Worm (Caenorhabditis elegans): ENCODE results near the gene K03D3.2.

The K03D3.2 gene

DNA sequence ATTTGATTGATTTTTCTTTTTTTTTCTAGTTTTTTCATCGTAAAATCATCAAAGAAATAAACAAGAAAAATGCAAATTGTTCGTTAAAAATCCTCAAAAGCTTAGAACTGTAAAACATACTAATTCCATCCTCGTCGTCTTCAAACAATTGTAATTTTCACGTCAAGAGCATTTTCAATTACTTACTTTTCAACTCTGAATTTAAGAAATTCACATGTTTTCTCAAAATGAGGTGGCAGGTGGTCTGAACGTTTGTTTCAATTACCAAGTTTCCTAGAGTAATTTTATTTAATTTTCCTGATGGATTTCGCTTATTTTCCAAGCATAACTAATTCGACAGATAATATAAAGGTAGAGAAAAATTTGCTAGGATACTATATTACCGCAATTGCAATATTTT, 5.0 kb downstream of the K03D3.2 start, which contains the start of gene srz-104:
TSS of gene srz-104 (plus strand) at position 301 of the 400 bp plus-strand sequence.
- TF ChIP-seq unc-62 (GFP tag; optimal IDR thresholded peaks at IDR 0.05) (no peak), nhr-237 (tag; optimal IDR thresholded peaks at IDR 0.05) (no peak), nhr-76 (tag; optimal IDR thresholded peaks at IDR 0.05) (no peak), tbx-8 (GFP tag; optimal IDR thresholded peaks at IDR 0.05) (no peak), ces-1 (GFP tag; optimal IDR thresholded peaks at IDR 0.05) (no peak), pha-4 (tag; optimal IDR thresholded peaks at IDR 0.05) (no peak), nhr-28 (tag; optimal IDR thresholded peaks at IDR 0.05) (no peak), unc-120 (tag; optimal IDR thresholded peaks at IDR 0.05; ENCODE audit: poor library complexity, severe bottlenecking) (no peak), lsy-2 (tag; optimal IDR thresholded peaks at IDR 0.05) (no peak), unc-39 (tag; optimal IDR thresholded peaks at IDR 0.05) (no peak), elt-1 (tag; optimal IDR thresholded peaks at IDR 0.05; ENCODE audit: borderline replicate concordance, insufficient read depth) (no peak), mep-1 (tag; optimal IDR thresholded peaks at IDR 0.05) (no peak), snpc-4 (tag; optimal IDR thresholded peaks at IDR 0.05) (no peak)

DNA sequence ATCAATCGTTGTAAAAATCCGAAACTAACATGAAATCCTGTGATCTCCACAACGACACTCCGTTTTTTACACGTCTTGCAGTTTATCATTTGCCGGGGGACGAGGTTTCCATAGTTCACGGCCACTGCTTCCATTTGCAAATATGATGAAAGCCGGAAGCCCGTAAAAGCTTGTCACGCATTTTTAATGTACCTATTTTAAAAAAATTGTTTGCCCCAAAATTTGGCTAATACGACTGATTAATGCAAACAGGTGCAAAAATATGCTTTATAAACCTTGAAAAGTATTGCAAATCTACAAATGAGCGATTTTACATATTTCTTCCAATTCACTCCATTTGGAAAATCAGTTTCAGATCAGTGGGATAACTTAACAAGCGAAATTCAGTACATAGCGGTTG, 7.6 kb downstream of the K03D3.2 start, which contains the start of gene srz-61:
TSS of gene srz-61 (plus strand) at position 301 of the 400 bp plus-strand sequence.
- no peak for TF ChIP-seq ces-1 (GFP tag; optimal IDR thresholded peaks at IDR 0.05)
- no peak for TF ChIP-seq nhr-12 (tag; optimal IDR thresholded peaks at IDR 0.05)
- TF ChIP-seq zip-8 (tag; optimal IDR thresholded peaks at IDR 0.05), result no peak
- no peak for TF ChIP-seq ceh-39 (tag; optimal IDR thresholded peaks at IDR 0.05)
- no peak for TF ChIP-seq elt-1 (tag; optimal IDR thresholded peaks at IDR 0.05; ENCODE audit: borderline replicate concordance, insufficient read depth)
- no peak for TF ChIP-seq lsy-2 (tag; optimal IDR thresholded peaks at IDR 0.05)
- TF ChIP-seq blmp-1 (tag; optimal IDR thresholded peaks at IDR 0.05), result no peak
- TF ChIP-seq mab-5 (tag; optimal IDR thresholded peaks at IDR 0.05), result no peak
- TF ChIP-seq sem-2 (GFP tag; optimal IDR thresholded peaks at IDR 0.05), result no peak
- TF ChIP-seq snpc-4 (tag; optimal IDR thresholded peaks at IDR 0.05), result no peak
- TF ChIP-seq nhr-2 (tag; optimal IDR thresholded peaks at IDR 0.05), result no peak
- TF ChIP-seq mep-1 (tag; optimal IDR thresholded peaks at IDR 0.05), result no peak
- no peak for TF ChIP-seq mls-2 (tag; optimal IDR thresholded peaks at IDR 0.05)
- TF ChIP-seq unc-62 (GFP tag; optimal IDR thresholded peaks at IDR 0.05), result no peak
- TF ChIP-seq lin-13 (tag; optimal IDR thresholded peaks at IDR 0.05), result no peak
- no peak for TF ChIP-seq M03D4.4 (tag; optimal IDR thresholded peaks at IDR 0.05)
- TF ChIP-seq ztf-11 (tag; optimal IDR thresholded peaks at IDR 0.05), result no peak
- TF ChIP-seq sptf-1 (tag; optimal IDR thresholded peaks at IDR 0.05), result no peak

DNA sequence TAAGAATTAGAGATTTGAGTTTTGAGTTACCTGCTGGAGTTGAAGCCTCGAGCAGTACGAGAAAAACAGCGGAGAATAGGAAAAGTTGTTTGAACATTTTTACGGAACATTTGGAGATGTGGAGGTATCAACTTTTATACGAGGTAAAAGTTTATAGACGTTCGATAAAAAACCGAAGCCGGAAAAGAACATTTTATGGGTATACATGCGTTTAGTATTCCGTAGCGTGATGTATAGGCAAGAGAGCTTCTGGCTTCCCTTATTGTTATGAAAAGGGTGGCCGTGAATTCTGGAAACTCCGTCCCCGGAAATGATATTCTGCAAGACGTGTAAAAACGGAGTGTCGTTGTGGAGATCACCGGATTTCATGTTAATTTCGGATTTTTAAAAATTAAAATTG, 8.0 kb downstream of the K03D3.2 start, which contains the start of gene K03D3.5:
TSS of gene K03D3.5 (minus strand) at position 101 of the 400 bp plus-strand sequence.
- TF ChIP-seq ceh-83 (GFP tag; optimal IDR thresholded peaks at IDR 0.05) (no peak), drap-1 (GFP tag; optimal IDR thresholded peaks at IDR 0.05) (no peak), snpc-4 (tag; optimal IDR thresholded peaks at IDR 0.05) (no peak), bed-3 (GFP tag; optimal IDR thresholded peaks at IDR 0.05) (no peak), ceh-43 (GFP tag; optimal IDR thresholded peaks at IDR 0.05) (no peak), lin-13 (tag; optimal IDR thresholded peaks at IDR 0.05) (no peak), tbx-8 (GFP tag; optimal IDR thresholded peaks at IDR 0.05) (no peak), ham-2 (GFP tag; optimal IDR thresholded peaks at IDR 0.05) (no peak), lin-32 (GFP tag; optimal IDR thresholded peaks at IDR 0.05) (no peak), sptf-1 (tag; optimal IDR thresholded peaks at IDR 0.05) (no peak), unc-39 (tag; optimal IDR thresholded peaks at IDR 0.05) (no peak), mls-2 (tag; optimal IDR thresholded peaks at IDR 0.05) (no peak), sem-2 (GFP tag; optimal IDR thresholded peaks at IDR 0.05) (no peak), nhr-2 (tag; optimal IDR thresholded peaks at IDR 0.05) (no peak), lsy-2 (tag; optimal IDR thresholded peaks at IDR 0.05) (no peak), unc-62 (GFP tag; optimal IDR thresholded peaks at IDR 0.05) (no peak), elt-3 (tag; optimal IDR thresholded peaks at IDR 0.05) (no peak), ceh-39 (tag; optimal IDR thresholded peaks at IDR 0.05) (no peak)

DNA sequence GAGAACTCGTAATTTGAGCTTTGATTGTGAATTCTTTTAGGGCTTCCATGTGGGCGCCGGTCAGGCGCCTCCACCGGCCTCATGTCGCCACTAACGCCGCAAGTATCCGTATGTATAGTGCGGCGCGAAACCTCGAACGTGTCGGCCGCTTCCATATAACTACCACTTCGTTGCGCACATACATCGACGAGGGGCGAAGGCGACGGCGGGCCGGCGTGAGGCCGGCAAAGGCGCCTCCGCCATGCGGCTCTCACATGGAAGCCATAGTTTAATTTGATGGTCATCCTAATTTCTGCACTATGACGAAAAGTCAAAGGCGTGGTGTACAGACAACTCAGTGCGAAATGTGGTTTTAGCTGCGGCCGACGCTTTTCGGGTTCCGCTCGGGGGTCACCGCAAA, 18.3 kb downstream of the K03D3.2 start:
- TF ChIP-seq mab-5 (tag; optimal IDR thresholded peaks at IDR 0.05) (no peak), ceh-43 (GFP tag; optimal IDR thresholded peaks at IDR 0.05) (no peak), nhr-237 (tag; optimal IDR thresholded peaks at IDR 0.05) (no peak), elt-3 (tag; optimal IDR thresholded peaks at IDR 0.05) (no peak), cnd-1 (tag; optimal IDR thresholded peaks at IDR 0.05) (no peak), mep-1 (tag; optimal IDR thresholded peaks at IDR 0.05) (no peak), unc-39 (tag; optimal IDR thresholded peaks at IDR 0.05) (no peak), ces-1 (GFP tag; optimal IDR thresholded peaks at IDR 0.05) (no peak), snpc-4 (tag; optimal IDR thresholded peaks at IDR 0.05) (no peak), zip-8 (tag; optimal IDR thresholded peaks at IDR 0.05) (no peak), tbx-8 (GFP tag; optimal IDR thresholded peaks at IDR 0.05) (no peak), lin-32 (GFP tag; optimal IDR thresholded peaks at IDR 0.05) (no peak), lsy-2 (tag; optimal IDR thresholded peaks at IDR 0.05) (no peak), ceh-83 (GFP tag; optimal IDR thresholded peaks at IDR 0.05) (no peak), sptf-1 (tag; optimal IDR thresholded peaks at IDR 0.05) (no peak), hlh-1 (tag; optimal IDR thresholded peaks at IDR 0.05) (no peak), pha-4 (tag; optimal IDR thresholded peaks at IDR 0.05) (no peak)
